Worm (Caenorhabditis elegans) whole organism, L3 larva: ENCODE measurements around the gene bnc-1.

Experiments used
- R02D3.7 ChIP-seq: fragments of 150-350 bp; optimal IDR thresholded peaks from 2 replicates; lab custom pipeline; 2014; ENCODE audit warnings: missing biosample characterization, missing genetic modification characterization
- ZK546.5 ChIP-seq: sonication (generic microtip); optimal IDR thresholded peaks from 2 replicates; lab custom pipeline; 2017; ENCODE audit warnings: missing biosample characterization, missing genetic modification characterization
- aly-2 ChIP-seq: fragments of 150-350 bp; optimal IDR thresholded peaks from 2 replicates; lab custom pipeline; 2014; ENCODE audit warnings: missing biosample characterization, missing genetic modification characterization
- ama-1 ChIP-seq: fragments of 150-350 bp; optimal IDR thresholded peaks from 2 replicates; lab custom pipeline; 2018
- ceh-28 ChIP-seq: fragments of 150-350 bp; optimal IDR thresholded peaks from 2 replicates; lab custom pipeline; 2014; ENCODE audit warnings: missing biosample characterization, missing genetic modification reagents, missing genetic modification characterization
- ceh-82 ChIP-seq: fragments of 150-350 bp; optimal IDR thresholded peaks from 2 replicates; lab custom pipeline; 2014; ENCODE audit warnings: missing biosample characterization, missing genetic modification characterization
- ceh-9 ChIP-seq: sonication (generic microtip); optimal IDR thresholded peaks from 2 replicates; lab custom pipeline; 2018; ENCODE audit warnings: missing biosample characterization, missing genetic modification characterization
- daf-12 ChIP-seq: fragments of 150-350 bp; optimal IDR thresholded peaks from 2 replicates; lab custom pipeline; 2014; ENCODE audit warnings: missing biosample characterization, missing genetic modification reagents, missing genetic modification characterization
- egl-27 ChIP-seq: sonication (generic microtip); optimal IDR thresholded peaks from 4 replicates; lab custom pipeline; 2017; ENCODE audit warnings: missing biosample characterization, missing genetic modification reagents, missing genetic modification characterization
- egl-5 ChIP-seq: fragments of 150-350 bp; optimal IDR thresholded peaks from 2 replicates; lab custom pipeline; 2017; ENCODE audit warnings: missing biosample characterization, missing genetic modification reagents, missing genetic modification characterization, inconsistent platforms
- elt-1 ChIP-seq: fragments of 150-350 bp; optimal IDR thresholded peaks from 2 replicates; lab custom pipeline; 2014; ENCODE audit warnings: missing biosample characterization, missing genetic modification characterization
- elt-2 ChIP-seq: sonication (generic microtip); optimal IDR thresholded peaks from 2 replicates; lab custom pipeline; 2016; ENCODE audit warnings: missing genetic modification reagents, mild to moderate bottlenecking, missing genetic modification characterization, missing compliant biosample characterization
- elt-3 ChIP-seq, 3 experiments: fragments of 150-350 bp in 1 of 3; sonication (generic microtip) in 2 of 3; optimal IDR thresholded peaks; 2 replicates in 2 of 3; 4 replicates in 1 of 3; lab custom pipeline; 2014 to 2017; ENCODE audit warnings: missing biosample characterization in 3 of 3, missing genetic modification characterization in 3 of 3
- fkh-2 ChIP-seq: fragments of 150-350 bp; optimal IDR thresholded peaks from 2 replicates; lab custom pipeline; 2014; ENCODE audit warnings: missing biosample characterization, missing genetic modification reagents, missing genetic modification characterization
- fos-1 ChIP-seq: fragments of 150-350 bp; optimal IDR thresholded peaks from 2 replicates; lab custom pipeline; 2014; ENCODE audit warnings: missing biosample characterization, missing genetic modification characterization
- lin-15B ChIP-seq: fragments of 150-350 bp; optimal IDR thresholded peaks from 2 replicates; lab custom pipeline; 2014; ENCODE audit warnings: missing biosample characterization, missing genetic modification characterization
- lsy-12 ChIP-seq: sonication (generic microtip); optimal IDR thresholded peaks from 2 replicates; lab custom pipeline; 2016; ENCODE audit warnings: mild to moderate bottlenecking, missing genetic modification characterization, missing compliant biosample characterization
- mdl-1 ChIP-seq: fragments of 150-350 bp; optimal IDR thresholded peaks from 2 replicates; lab custom pipeline; 2014; ENCODE audit warnings: missing biosample characterization, missing genetic modification characterization
- nfya-1 ChIP-seq: sonication (generic microtip); optimal IDR thresholded peaks from 2 replicates; lab custom pipeline; 2017; ENCODE audit warnings: missing genetic modification characterization, mild to moderate bottlenecking, missing compliant biosample characterization, antibody characterized with exemption, moderate library complexity; ENCODE audit not compliant: insufficient read depth
- nhr-11 ChIP-seq: fragments of 150-350 bp; optimal IDR thresholded peaks from 2 replicates; lab custom pipeline; 2014; ENCODE audit warnings: missing biosample characterization, missing genetic modification characterization
- nhr-23 ChIP-seq: fragments of 150-350 bp; optimal IDR thresholded peaks from 2 replicates; lab custom pipeline; 2014; ENCODE audit warnings: missing biosample characterization, missing genetic modification reagents, missing genetic modification characterization
- nhr-237 ChIP-seq: fragments of 150-350 bp; optimal IDR thresholded peaks from 2 replicates; lab custom pipeline; 2014; ENCODE audit warnings: missing biosample characterization, missing genetic modification characterization
- nhr-25 ChIP-seq: sonication (generic microtip); optimal IDR thresholded peaks from 2 replicates; lab custom pipeline; 2017; ENCODE audit warnings: missing biosample characterization, missing genetic modification characterization
- nhr-28 ChIP-seq: fragments of 150-350 bp; optimal IDR thresholded peaks from 2 replicates; lab custom pipeline; 2014; ENCODE audit warnings: missing biosample characterization, missing genetic modification characterization
- nhr-43 ChIP-seq: sonication (generic microtip); optimal IDR thresholded peaks from 2 replicates; lab custom pipeline; 2016; ENCODE audit warnings: mild to moderate bottlenecking, missing genetic modification characterization, missing compliant biosample characterization; ENCODE audit not compliant: poor library complexity, severe bottlenecking
- nhr-76 ChIP-seq: fragments of 150-350 bp; sonication (generic microtip); optimal IDR thresholded peaks from 5 replicates; lab custom pipeline; 2014; ENCODE audit warnings: missing biosample characterization, missing genetic modification characterization
- nhr-77 ChIP-seq: fragments of 150-350 bp; optimal IDR thresholded peaks from 2 replicates; lab custom pipeline; 2014; ENCODE audit warnings: missing biosample characterization, missing genetic modification characterization
- pha-4 ChIP-seq: fragments of 150-350 bp; optimal IDR thresholded peaks from 2 replicates; lab custom pipeline; 2014; ENCODE audit warnings: missing biosample characterization, missing genetic modification reagents, missing genetic modification characterization
- sea-2 ChIP-seq: fragments of 150-350 bp; sonication (generic microtip); optimal IDR thresholded peaks from 4 replicates; lab custom pipeline; 2014; ENCODE audit warnings: missing biosample characterization, missing genetic modification reagents, missing genetic modification characterization
- skn-1 ChIP-seq: fragments of 150-350 bp; optimal IDR thresholded peaks from 2 replicates; lab custom pipeline; 2014; ENCODE audit warnings: missing biosample characterization, missing genetic modification characterization
- snpc-4 ChIP-seq: fragments of 150-350 bp; optimal IDR thresholded peaks from 2 replicates; lab custom pipeline; 2014; ENCODE audit warnings: missing biosample characterization, missing genetic modification characterization
- unc-39 ChIP-seq: sonication (generic microtip); optimal IDR thresholded peaks from 4 replicates; lab custom pipeline; 2017; ENCODE audit warnings: missing biosample characterization, missing genetic modification characterization
- unc-62 ChIP-seq: fragments of 150-350 bp; sonication (generic microtip); optimal IDR thresholded peaks from 4 replicates; lab custom pipeline; 2014; ENCODE audit warnings: missing biosample characterization, missing genetic modification reagents, missing genetic modification characterization
- zag-1 ChIP-seq: fragments of 150-350 bp; optimal IDR thresholded peaks from 2 replicates; lab custom pipeline; 2014; ENCODE audit warnings: missing biosample characterization, missing genetic modification characterization

Gene bnc-1

ce11 chrV:12271495-12271894, 5.4 kb downstream of the bnc-1 start, which contains the start of the genes tsfm-1 and capg-2:
Gene tsfm-1 (minus strand): TSS chrV:12271551.
Gene capg-2 (plus strand): TSS chrV:12271873.
- TF ChIP-seq lin-15B (tag; lab: Kevin White, UChicago): peak; percentile 19
- no peak for TF ChIP-seq ceh-9 (tag; lab: Kevin White, UChicago)
- no peak for TF ChIP-seq nhr-23 (tag; lab: Kevin White, UChicago)
- TF ChIP-seq elt-3 (tag; optimal IDR thresholded peaks at IDR 0.05; lab: Kevin White, UChicago): no peak
- TF ChIP-seq nhr-25 (tag; lab: Kevin White, UChicago): no peak
- TF ChIP-seq daf-12 (tag; lab: Kevin White, UChicago): no peak
- TF ChIP-seq snpc-4: no peak

- TF ChIP-seq lsy-12 (tag; lab: Kevin White, UChicago): no peak
- TF ChIP-seq unc-62 (GFP tag; lab: Kevin White, UChicago): no peak
Measured at ce11 chrV:12269272-12269767, 7.5 kb downstream of the bnc-1 start, which contains the start of gene twk-24. Gene twk-24 (minus strand): TSS chrV:12269322.

- TF ChIP-seq daf-12 (tag; lab: Kevin White, UChicago) (no peak), ama-1 (lab: Kevin White, UChicago) (no peak), elt-3 (tag; optimal IDR thresholded peaks at IDR 0.05; lab: Kevin White, UChicago) (no peak), nhr-11 (tag; lab: Kevin White, UChicago) (no peak), R02D3.7 (no peak), ceh-82 (tag; lab: Kevin White, UChicago) (no peak), skn-1 (tag; lab: Kevin White, UChicago) (no peak), lsy-12 (tag; lab: Kevin White, UChicago) (no peak), zag-1 (no peak), nhr-28 (tag; lab: Kevin White, UChicago) (no peak), ceh-28 (tag; lab: Kevin White, UChicago) (no peak), sea-2 (no peak), egl-5 (tag; lab: Kevin White, UChicago) (no peak), nhr-77 (tag; lab: Kevin White, UChicago) (no peak), elt-1 (no peak)
Measured at ce11 chrV:12263723-12264122, 13.1 kb downstream of the bnc-1 start, which contains the start of gene ssp-35. Gene ssp-35 (minus strand): TSS chrV:12263823.

ce11 chrV:12261377-12261776, 15.5 kb downstream of the bnc-1 start, which contains the start of gene tbb-6:
Gene tbb-6 (plus strand): TSS chrV:12261531.
- TF ChIP-seq fkh-2 (tag; lab: Kevin White, UChicago) (no peak), nhr-237 (no peak), nhr-11 (tag; lab: Kevin White, UChicago) (no peak), egl-27 (no peak), ama-1 (lab: Kevin White, UChicago) (no peak), nhr-76 (no peak), pha-4 (tag; lab: Kevin White, UChicago) (no peak), mdl-1 (no peak), ceh-28 (tag; lab: Kevin White, UChicago) (no peak), skn-1 (tag; lab: Kevin White, UChicago) (no peak), ceh-9 (tag; lab: Kevin White, UChicago) (no peak), R02D3.7 (no peak), ZK546.5 (tag; lab: Kevin White, UChicago) (no peak)

- TF ChIP-seq unc-39 (tag; lab: Kevin White, UChicago) (no peak), fos-1 (no peak), egl-27 (no peak), elt-2 (no peak), lin-15B (tag; lab: Kevin White, UChicago) (no peak), nhr-28 (tag; lab: Kevin White, UChicago) (no peak), snpc-4 (no peak), nhr-43 (tag; lab: Kevin White, UChicago) (no peak), nhr-23 (tag; lab: Kevin White, UChicago) (no peak), sea-2 (no peak), lsy-12 (tag; lab: Kevin White, UChicago) (no peak), aly-2 (tag; lab: Kevin White, UChicago) (no peak), nfya-1 (tag; lab: Kevin White, UChicago) (no peak)
Measured at ce11 chrV:12258922-12259321, 17.9 kb downstream of the bnc-1 start, which contains the start of gene ugt-56. Gene ugt-56 (plus strand): TSS chrV:12258982.
